Worm (Caenorhabditis elegans) whole organism, L4 larva: Measurements from ENCODE around the gene srh-148.

Experiments used
- D1046.2 ChIP-seq: fragments of 200-800 bp; sonication (Bioruptor generic); IDR thresholded peaks from 2 replicates; pipeline ENCODE4 v1.3.6; 2022; ENCODE audit warnings: missing genetic modification characterization, missing compliant biosample characterization
- F10B5.3 ChIP-seq: sonication (generic microtip); optimal IDR thresholded peaks from 2 replicates; lab custom pipeline; 2016; ENCODE audit warnings: mild to moderate bottlenecking, missing genetic modification characterization, missing compliant biosample characterization
- F44E2.7 ChIP-seq: fragments of 200-800 bp; sonication (Bioruptor generic); IDR thresholded peaks from 2 replicates; pipeline ENCODE4 v2.1.2; 2022; ENCODE audit warnings: missing genetic modification characterization, missing compliant biosample characterization
- F49E8.2 ChIP-seq: sonication (generic microtip); optimal IDR thresholded peaks from 2 replicates; lab custom pipeline; 2016; ENCODE audit warnings: missing compliant biosample characterization, mild to moderate bottlenecking, missing genetic modification characterization, borderline replicate concordance
- T26A8.4 ChIP-seq: fragments of 200-800 bp; sonication (Bioruptor generic); IDR thresholded peaks from 2 replicates; pipeline ENCODE4 v1.3.6; 2022; ENCODE audit warnings: missing genetic modification characterization, missing compliant biosample characterization
- Y5F2A.4 ChIP-seq: fragments of 200-800 bp; sonication (Bioruptor generic); optimal IDR thresholded peaks from 2 replicates; lab custom pipeline; 2018; ENCODE audit warnings: mild to moderate bottlenecking, missing genetic modification characterization, missing compliant biosample characterization
- Y75B8A.6 ChIP-seq: fragments of 200-800 bp; sonication (Bioruptor generic); IDR thresholded peaks from 2 replicates; pipeline ENCODE4 v1.3.6; 2022; ENCODE audit warnings: missing genetic modification reagents, missing genetic modification characterization, missing compliant biosample characterization
- aha-1 ChIP-seq: fragments of 150-350 bp; peaks from one replicate; lab custom pipeline; 2014; ENCODE audit warnings: missing biosample characterization, missing genetic modification characterization
- ama-1 ChIP-seq: fragments of 150-350 bp; optimal IDR thresholded peaks from 2 replicates; lab custom pipeline; 2014; ENCODE audit warnings: inconsistent platforms, mixed read lengths
- ceh-20 ChIP-seq: fragments of 200-800 bp; sonication (Bioruptor generic); IDR thresholded peaks from 2 replicates; pipeline ENCODE4 v1.3.6; 2022; ENCODE audit warnings: missing genetic modification reagents, missing genetic modification characterization, missing compliant biosample characterization
- ceh-44 ChIP-seq: fragments of 200-800 bp; sonication (Bioruptor generic); IDR thresholded peaks from 2 replicates; pipeline ENCODE4 v1.3.6; 2022; ENCODE audit warnings: missing genetic modification reagents, missing genetic modification characterization, missing compliant biosample characterization
- ceh-62 ChIP-seq: sonication (generic microtip); optimal IDR thresholded peaks from 2 replicates; lab custom pipeline; 2017; ENCODE audit warnings: missing biosample characterization, missing genetic modification characterization
- ces-1 ChIP-seq: fragments of 150-350 bp; sonication (generic microtip); optimal IDR thresholded peaks from 4 replicates; lab custom pipeline; 2014; ENCODE audit warnings: missing biosample characterization, missing genetic modification reagents, missing genetic modification characterization
- ctbp-1 ChIP-seq: fragments of 200-800 bp; sonication (Bioruptor generic); IDR thresholded peaks from 2 replicates; pipeline ENCODE4 v1.3.6; 2022; ENCODE audit warnings: missing genetic modification reagents, missing genetic modification characterization, missing compliant biosample characterization
- daf-12 ChIP-seq: fragments of 150-350 bp; optimal IDR thresholded peaks from 2 replicates; lab custom pipeline; 2014; ENCODE audit warnings: missing biosample characterization, missing genetic modification reagents, missing genetic modification characterization
- daf-16 ChIP-seq, 3 experiments: sonication (generic microtip); optimal IDR thresholded peaks; 2 replicates each; lab custom pipeline; 2016 to 2017; ENCODE audit warnings: missing genetic modification characterization in 3 of 3, missing genetic modification reagents in 3 of 3, mild to moderate bottlenecking in 2 of 3, missing compliant biosample characterization in 2 of 3, missing biosample characterization in 1 of 3, moderate library complexity in 1 of 3
- daf-8 ChIP-seq: fragments of 200-800 bp; sonication (Bioruptor generic); IDR thresholded peaks from 2 replicates; pipeline ENCODE4 v1.3.6; 2022; ENCODE audit warnings: missing genetic modification characterization, missing compliant biosample characterization
- dmd-6 ChIP-seq: fragments of 200-800 bp; sonication (Bioruptor generic); IDR thresholded peaks from 2 replicates; pipeline ENCODE4 v1.3.6; 2022; ENCODE audit warnings: missing genetic modification reagents, missing genetic modification characterization, missing compliant biosample characterization
- dmd-9 ChIP-seq: fragments of 200-800 bp; sonication (Bioruptor generic); IDR thresholded peaks from 2 replicates; pipeline ENCODE4 v1.3.6; 2022; ENCODE audit warnings: missing genetic modification reagents, missing genetic modification characterization, missing compliant biosample characterization
- dpl-1 ChIP-seq: fragments of 150-350 bp; optimal IDR thresholded peaks from 2 replicates; lab custom pipeline; 2014; ENCODE audit warnings: missing biosample characterization, missing genetic modification reagents, missing genetic modification characterization
- duxl-1 ChIP-seq: sonication (generic microtip); optimal IDR thresholded peaks from 2 replicates; lab custom pipeline; 2016; ENCODE audit warnings: mild to moderate bottlenecking, missing genetic modification characterization, moderate library complexity, missing compliant biosample characterization; ENCODE audit not compliant: poor library complexity
- dve-1 ChIP-seq: sonication (generic microtip); optimal IDR thresholded peaks from 2 replicates; lab custom pipeline; 2017; ENCODE audit warnings: antibody characterized with exemption, mild to moderate bottlenecking, missing genetic modification characterization, missing compliant biosample characterization; ENCODE audit not compliant: insufficient read depth
- gei-8 ChIP-seq: fragments of 200-800 bp; sonication (Bioruptor generic); optimal IDR thresholded peaks from 2 replicates; lab custom pipeline; 2018; ENCODE audit warnings: mild to moderate bottlenecking, missing genetic modification characterization, missing compliant biosample characterization
- hlh-11 ChIP-seq: fragments of 200-800 bp; sonication (Bioruptor generic); optimal IDR thresholded peaks from 2 replicates; lab custom pipeline; 2018; ENCODE audit warnings: mild to moderate bottlenecking, missing genetic modification characterization, missing compliant biosample characterization
- lim-7 ChIP-seq: fragments of 200-800 bp; sonication (Bioruptor generic); IDR thresholded peaks from 2 replicates; pipeline ENCODE4 v1.3.6; 2022; ENCODE audit warnings: missing genetic modification characterization, missing compliant biosample characterization
- lin-15B ChIP-seq: fragments of 150-350 bp; sonication (generic microtip); optimal IDR thresholded peaks from 3 replicates; lab custom pipeline; 2014; ENCODE audit warnings: missing biosample characterization, missing genetic modification characterization
- lin-29 ChIP-seq: fragments of 200-800 bp; sonication (Bioruptor generic); IDR thresholded peaks from 2 replicates; pipeline ENCODE4 v1.3.6; 2022; ENCODE audit warnings: missing genetic modification reagents, missing genetic modification characterization, missing compliant biosample characterization
- lir-3 ChIP-seq: sonication (generic microtip); optimal IDR thresholded peaks from 2 replicates; lab custom pipeline; 2016; ENCODE audit warnings: mild to moderate bottlenecking, missing genetic modification characterization, missing compliant biosample characterization
- mdl-1 ChIP-seq, 2 experiments: fragments of 150-350 bp in 1 of 2; sonication (generic microtip) in 1 of 2; optimal IDR thresholded peaks; 2 replicates each; lab custom pipeline; 2014 to 2017; ENCODE audit warnings: missing biosample characterization in 2 of 2, missing genetic modification characterization in 2 of 2
- mes-2 ChIP-seq: sonication (generic microtip); optimal IDR thresholded peaks from 2 replicates; lab custom pipeline; 2016; ENCODE audit warnings: missing genotype, mild to moderate bottlenecking, missing genetic modification characterization, missing compliant biosample characterization; ENCODE audit not compliant: poor library complexity, severe bottlenecking
- nhr-102 ChIP-seq: sonication (generic microtip); optimal IDR thresholded peaks from 2 replicates; lab custom pipeline; 2016; ENCODE audit warnings: mild to moderate bottlenecking, missing genetic modification characterization, moderate library complexity, missing compliant biosample characterization
- nhr-11 ChIP-seq: fragments of 150-350 bp; optimal IDR thresholded peaks from 2 replicates; lab custom pipeline; 2014; ENCODE audit warnings: missing biosample characterization, missing genetic modification characterization
- nhr-28 ChIP-seq: fragments of 150-350 bp; optimal IDR thresholded peaks from 2 replicates; lab custom pipeline; 2014; ENCODE audit warnings: missing biosample characterization, missing genetic modification characterization
- nhr-41 ChIP-seq: fragments of 200-800 bp; sonication (Bioruptor generic); IDR thresholded peaks from 2 replicates; pipeline ENCODE4 v1.3.6; 2022; ENCODE audit warnings: missing genetic modification reagents, missing genetic modification characterization, missing compliant biosample characterization
- nhr-48 ChIP-seq: sonication (generic microtip); optimal IDR thresholded peaks from 2 replicates; lab custom pipeline; 2016; ENCODE audit warnings: mild to moderate bottlenecking, missing genetic modification characterization, missing compliant biosample characterization
- nhr-6 ChIP-seq: fragments of 150-350 bp; optimal IDR thresholded peaks from 2 replicates; lab custom pipeline; 2014; ENCODE audit warnings: missing biosample characterization, missing genetic modification characterization
- spr-1 ChIP-seq: sonication (generic microtip); optimal IDR thresholded peaks from 2 replicates; lab custom pipeline; 2016; ENCODE audit warnings: mild to moderate bottlenecking, missing genetic modification characterization, missing compliant biosample characterization
- tag-97 ChIP-seq: fragments of 200-800 bp; sonication (Bioruptor generic); IDR thresholded peaks from 2 replicates; pipeline ENCODE4 v1.3.6; 2022; ENCODE audit warnings: missing genetic modification characterization, missing compliant biosample characterization
- unc-130 ChIP-seq: sonication (generic microtip); optimal IDR thresholded peaks from 2 replicates; lab custom pipeline; 2016; ENCODE audit warnings: missing genetic modification reagents, missing genetic modification characterization, missing compliant biosample characterization
- unc-39 ChIP-seq: sonication (generic microtip); optimal IDR thresholded peaks from 2 replicates; lab custom pipeline; 2017; ENCODE audit warnings: missing biosample characterization, missing genetic modification characterization
- vab-7 ChIP-seq: fragments of 200-800 bp; sonication (Bioruptor generic); IDR thresholded peaks from 2 replicates; pipeline ENCODE4 v1.3.6; 2022; ENCODE audit warnings: missing genetic modification reagents, missing genetic modification characterization, missing compliant biosample characterization
- zag-1 ChIP-seq: fragments of 150-350 bp; optimal IDR thresholded peaks from 2 replicates; lab custom pipeline; 2014; ENCODE audit warnings: missing biosample characterization, missing genetic modification characterization
- zfp-3 ChIP-seq: fragments of 200-800 bp; sonication (Bioruptor generic); conservative IDR thresholded peaks from 2 replicates; pipeline ENCODE4 v1.3.6; 2022; ENCODE audit warnings: missing genetic modification reagents, missing genetic modification characterization, missing compliant biosample characterization
- zip-11 ChIP-seq: fragments of 200-800 bp; sonication (Bioruptor generic); IDR thresholded peaks from 2 replicates; pipeline ENCODE4 v1.3.6; 2022; ENCODE audit warnings: missing genetic modification characterization, missing compliant biosample characterization
- ztf-11 ChIP-seq: fragments of 150-350 bp; optimal IDR thresholded peaks from 2 replicates; lab custom pipeline; 2014; ENCODE audit warnings: missing biosample characterization, missing genetic modification characterization

srh-148 gene

DNA sequence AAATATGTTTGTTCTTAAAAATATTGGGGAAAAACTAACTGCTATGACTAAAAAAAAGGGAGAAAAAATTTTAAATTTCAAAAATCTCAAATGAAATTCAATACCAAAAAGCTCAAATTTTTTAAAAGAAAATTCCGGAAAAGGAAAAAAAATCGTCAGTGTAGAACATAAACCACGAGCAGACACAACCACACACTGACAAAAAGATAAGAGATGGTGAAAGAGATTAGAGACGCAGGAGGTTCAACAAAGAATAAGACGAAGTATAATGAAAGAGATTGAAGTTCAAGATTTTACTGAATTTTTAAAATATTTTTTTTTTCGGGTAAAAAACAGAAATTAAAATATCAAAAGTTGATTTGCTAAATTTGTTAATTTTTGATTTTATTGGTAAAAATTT is 21.8 kb upstream of the srh-148 start (continued):
- TF ChIP-seq nhr-48 (tag; lab: Kevin White, UChicago) (no peak), ces-1 (GFP tag; lab: Kevin White, UChicago) (no peak), lin-29 (GFP tag; lab: Robert Waterston, UW) (no peak), dmd-9 (GFP tag; lab: Robert Waterston, UW) (no peak), ceh-20 (no peak), spr-1 (tag; lab: Kevin White, UChicago) (no peak), lin-15B (tag; lab: Kevin White, UChicago) (no peak), nhr-28 (tag; lab: Kevin White, UChicago) (peak; percentile 81), Y5F2A.4 (GFP tag; lab: Kevin White, UChicago) (no peak), mdl-1 (tag; optimal IDR thresholded peaks at IDR 0.05; lab: Kevin White, UChicago) (peak in 1 of 2 experiments; percentile 36), daf-12 (tag; lab: Kevin White, UChicago) (no peak), zfp-3 (GFP tag; lab: Robert Waterston, UW) (no peak), unc-130 (GFP tag; lab: Kevin White, UChicago) (no peak)
- TF ChIP-seq, all 104 proteins: peak for 10

DNA sequence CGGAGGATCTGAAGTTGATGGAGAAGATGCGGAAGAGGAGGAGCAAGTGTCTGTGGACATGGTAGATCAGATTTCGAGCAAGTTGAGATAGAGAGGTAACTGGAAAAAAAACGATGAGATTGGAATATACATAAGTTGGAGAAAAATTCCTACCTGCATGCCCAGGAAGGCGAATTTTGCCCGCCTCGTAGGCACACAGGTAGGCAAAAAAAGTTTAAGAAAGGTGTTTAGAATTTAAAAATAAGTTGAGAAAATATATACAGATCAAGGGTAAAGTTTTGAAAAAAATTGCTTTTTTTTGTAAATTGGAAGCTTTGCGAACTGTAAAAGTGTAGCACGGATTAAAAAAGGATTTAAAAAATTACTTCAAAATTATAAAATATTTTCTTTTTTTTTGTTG is 21.3 kb upstream of the srh-148 start, which contains the start of gene nhr-84:
Gene nhr-84, minus strand, starts transcription at position 101 of the 400 bp plus-strand sequence.
- no peak for TF ChIP-seq dmd-6
- TF ChIP-seq F49E8.2 (tag; lab: Kevin White, UChicago), result no peak
- TF ChIP-seq daf-8, result no peak
- TF ChIP-seq lin-29 (GFP tag; lab: Robert Waterston, UW), result no peak

DNA sequence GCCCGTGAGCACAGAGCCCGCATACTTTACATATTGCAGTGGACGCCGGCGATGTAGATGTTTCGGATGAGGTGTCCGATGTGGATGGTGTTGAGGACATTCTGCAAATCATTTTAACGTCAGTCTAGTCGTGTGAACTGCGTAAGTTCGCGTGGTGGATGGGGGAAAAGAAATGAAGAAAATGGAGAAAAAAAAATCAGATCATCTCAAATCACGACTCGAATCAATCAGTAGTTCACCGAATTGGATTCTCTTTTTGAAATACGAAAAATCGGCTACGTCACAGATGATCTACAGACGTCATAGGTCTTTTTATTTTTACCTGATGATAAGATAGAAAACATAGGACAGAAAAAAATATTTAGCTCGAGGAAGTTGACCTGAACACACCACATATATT is 18.1 kb upstream of the srh-148 start, which contains the start of gene nhr-102:
Gene nhr-102, minus strand, starts transcription at position 101 of the 400 bp plus-strand sequence.
- TF ChIP-seq dve-1, result peak; percentile 2
- no peak for TF ChIP-seq ama-1
- 0 out of 2 replicates have a peak, but pooled peaks have one; percentile 26 for TF ChIP-seq T26A8.4 (GFP tag; lab: Robert Waterston, UW)

DNA sequence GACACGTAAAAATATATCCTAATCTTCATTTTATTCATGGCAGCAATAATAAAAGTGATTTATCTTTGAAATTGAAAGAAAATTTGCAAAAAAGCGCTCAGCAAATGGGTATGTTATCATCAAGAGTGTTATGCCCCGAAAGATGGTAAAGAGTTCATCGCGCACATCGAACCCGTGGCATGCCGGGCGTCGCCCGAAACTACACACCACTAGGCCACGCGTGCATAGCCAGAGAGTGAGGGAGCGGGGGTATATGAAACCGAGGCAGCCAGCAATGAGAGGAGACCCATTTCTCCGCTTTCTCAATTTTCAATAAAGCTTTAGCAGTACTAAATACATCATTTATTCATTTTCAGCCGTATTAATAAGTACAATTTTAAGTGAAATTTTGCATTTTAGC is 15.6 kb upstream of the srh-148 start:
- TF ChIP-seq T26A8.4 (GFP tag; lab: Robert Waterston, UW) (peak; percentile 94), duxl-1 (tag; lab: Kevin White, UChicago) (peak; percentile 90), D1046.2 (peak; percentile 96), daf-16 (GFP tag; optimal IDR thresholded peaks at IDR 0.05; lab: Kevin White, UChicago) (peak; percentile 75 to 97), daf-16 (tag; optimal IDR thresholded peaks at IDR 0.05; lab: Kevin White, UChicago) (peak; percentile 79), zag-1 (no peak), ztf-11 (tag; lab: Kevin White, UChicago) (no peak), dve-1 (no peak), lir-3 (tag; lab: Kevin White, UChicago) (peak; percentile 89), dpl-1 (GFP tag; lab: Kevin White, UChicago) (peak; percentile 55), F44E2.7 (peak; percentile 99), ceh-62 (no peak), nhr-11 (tag; lab: Kevin White, UChicago) (peak; percentile 54), F10B5.3 (peak; percentile 79), nhr-102 (no peak), spr-1 (tag; lab: Kevin White, UChicago) (peak; percentile 93), F49E8.2 (tag; lab: Kevin White, UChicago) (peak; percentile 89), lim-7 (GFP tag; lab: Robert Waterston, UW) (peak; percentile 99), ceh-44 (peak; percentile 97), nhr-41 (GFP tag; lab: Robert Waterston, UW) (peak; percentile 95), ctbp-1 (peak; percentile 92), lin-15B (tag; lab: Kevin White, UChicago) (no peak), Y75B8A.6 (GFP tag; lab: Robert Waterston, UW) (peak; percentile 97), hlh-11 (no peak), vab-7 (GFP tag; lab: Robert Waterston, UW) (peak; percentile 99), aha-1 (tag; lab: Kevin White, UChicago) (peak; percentile 64), mes-2 (tag; lab: Kevin White, UChicago) (peak; percentile 94), zip-11 (peak; percentile 85), gei-8 (GFP tag; lab: Kevin White, UChicago) (peak; percentile 97), tag-97 (GFP tag; lab: Robert Waterston, UW) (0 out of 2 replicates have a peak, but pooled peaks have one; percentile 45), nhr-6 (peak; percentile 14), Y5F2A.4 (GFP tag; lab: Kevin White, UChicago) (peak; percentile 93), unc-39 (tag; lab: Kevin White, UChicago) (no peak)
